Worm (Caenorhabditis elegans) whole organism, L1 larva: ENCODE results near the gene jun-1.

Experiments
- ceh-82 ChIP-seq, 3 experiments: fragments of 150-350 bp in 1 of 3; sonication (generic microtip) in 2 of 3; optimal IDR thresholded peaks; 2 replicates each; lab custom pipeline; 2014 to 2017; ENCODE audit warnings: missing biosample characterization in 3 of 3, missing genetic modification characterization in 3 of 3
- fkh-10 ChIP-seq: sonication (generic microtip); optimal IDR thresholded peaks from 2 replicates; lab custom pipeline; 2017; ENCODE audit warnings: missing biosample characterization, missing genetic modification reagents, missing genetic modification characterization
- lin-14 ChIP-seq: fragments of 200-800 bp; sonication (Bioruptor generic); optimal IDR thresholded peaks from 2 replicates; lab custom pipeline; 2018; ENCODE audit warnings: mild to moderate bottlenecking, missing genetic modification characterization, moderate library complexity, missing compliant biosample characterization
- lsy-2 ChIP-seq, 2 experiments: fragments of 150-350 bp; optimal IDR thresholded peaks; 2 replicates each; lab custom pipeline; 2014; ENCODE audit warnings: missing biosample characterization in 2 of 2, missing genetic modification characterization in 2 of 2
- mdl-1 ChIP-seq, 2 experiments: fragments of 150-350 bp; optimal IDR thresholded peaks; 2 replicates each; lab custom pipeline; 2014 to 2017; ENCODE audit warnings: missing biosample characterization in 2 of 2, missing genetic modification characterization in 2 of 2, inconsistent platforms in 1 of 2
- nhr-71 ChIP-seq: sonication (generic microtip); optimal IDR thresholded peaks from 2 replicates; lab custom pipeline; 2016; ENCODE audit warnings: mild to moderate bottlenecking, missing genetic modification characterization, moderate library complexity, missing compliant biosample characterization
- unc-130 ChIP-seq: fragments of 150-350 bp; optimal IDR thresholded peaks from 2 replicates; lab custom pipeline; 2017; ENCODE audit warnings: missing biosample characterization, missing genetic modification characterization, inconsistent platforms
- xbp-1 ChIP-seq: sonication (generic microtip); optimal IDR thresholded peaks from 2 replicates; lab custom pipeline; 2016; ENCODE audit warnings: missing genetic modification characterization, missing compliant biosample characterization

DNA sequence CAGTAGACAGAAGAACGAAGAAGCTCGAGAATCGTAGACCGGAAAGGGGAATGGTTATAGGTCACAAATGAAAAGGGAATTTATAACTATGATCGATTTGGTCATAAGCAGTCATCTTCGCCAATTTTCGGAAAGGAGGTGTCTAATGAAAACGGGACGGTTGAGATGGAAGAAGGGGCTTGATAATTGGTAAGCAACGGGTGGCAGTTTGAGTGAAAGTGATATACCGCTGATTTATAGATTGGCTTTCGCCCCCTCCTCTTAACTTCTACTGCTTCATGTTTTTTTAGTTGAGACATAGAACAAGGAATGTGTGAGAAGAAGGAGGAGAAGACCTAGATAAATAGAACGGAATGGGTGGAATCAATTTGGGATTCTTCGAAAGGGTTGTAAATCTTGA lies 40.2 kb upstream of the jun-1 start:
- TF ChIP-seq fkh-10 (GFP tag; lab: Kevin White, UChicago) (no peak), unc-130 (tag; lab: Kevin White, UChicago) (no peak), mdl-1 (tag; optimal IDR thresholded peaks at IDR 0.05; lab: Kevin White, UChicago) (no peak), ceh-82 (tag; optimal IDR thresholded peaks at IDR 0.05; lab: Kevin White, UChicago) (no peak), lsy-2 (tag; optimal IDR thresholded peaks at IDR 0.05; lab: Kevin White, UChicago) (no peak), nhr-71 (tag; lab: Kevin White, UChicago) (no peak), xbp-1 (tag; lab: Kevin White, UChicago) (no peak), lin-14 (no peak)
